Fruit fly (Drosophila melanogaster): ENCODE results near the gene CG14823.

Gene CG14823

DNA sequence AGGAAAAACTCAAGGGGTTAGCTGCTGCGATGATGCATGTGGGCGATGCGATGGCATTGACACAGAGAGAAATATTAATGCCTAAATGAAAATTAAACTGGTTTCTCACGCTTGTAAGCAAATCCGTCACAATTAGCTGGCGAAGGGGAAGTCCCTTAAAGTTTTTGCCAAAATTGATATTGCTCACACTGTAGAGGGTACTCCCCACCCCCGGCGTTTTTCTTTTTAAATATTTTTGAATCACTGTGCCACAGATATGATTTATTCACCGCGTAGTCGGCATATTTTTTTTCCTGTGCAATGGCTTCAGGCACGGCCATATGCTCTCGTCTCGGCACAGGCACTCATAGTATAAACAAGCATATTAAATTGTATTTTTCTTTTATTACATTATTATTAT is 21.2 kb downstream of the CG14823 start (continued):
- TF ChIP-seq row (GFP tag; IDR thresholded peaks at IDR 0.05) (peak; percentile 32; the same call in 1 of the 3 replicates), NfI (GFP tag; optimal IDR thresholded peaks at IDR 0.05) (no peak), E2f1 (GFP tag; IDR thresholded peaks at IDR 0.05) (0 out of 2 replicates have a peak, but pooled peaks have one; percentile 13), ash1 (GFP tag; optimal IDR thresholded peaks at IDR 0.05) (no peak), Ets65A (GFP tag) (peak; percentile 80), run (tag; optimal IDR thresholded peaks at IDR 0.05) (no peak), CG4617 (GFP tag; optimal IDR thresholded peaks at IDR 0.05; ENCODE audit: borderline replicate concordance) (no peak), cg (GFP tag; optimal IDR thresholded peaks at IDR 0.05) (no peak), jing (GFP tag; optimal IDR thresholded peaks at IDR 0.05) (no peak), H2.0 (GFP tag; IDR thresholded peaks at IDR 0.05) (peak; percentile 11; the same call in 1 of the 2 replicates), HmgD (GFP tag; optimal IDR thresholded peaks at IDR 0.05) (no peak), CG1529 (GFP tag; optimal IDR thresholded peaks at IDR 0.05) (no peak), lmd (GFP tag; IDR thresholded peaks at IDR 0.05) (peak; percentile 34; the same call in 1 of the 2 replicates), slp2 (GFP tag; optimal IDR thresholded peaks at IDR 0.05) (no peak), grau (tag; optimal IDR thresholded peaks at IDR 0.05) (no peak), gcm (GFP tag; optimal IDR thresholded peaks at IDR 0.05) (no peak), Trl (optimal IDR thresholded peaks at IDR 0.05) (no peak), Trl (GFP tag; optimal IDR thresholded peaks at IDR 0.05) (no peak), ato (GFP tag; IDR thresholded peaks at IDR 0.05; ENCODE audit: partially characterized antibody) (no peak), Deaf1 (tag; optimal IDR thresholded peaks at IDR 0.05) (no peak), HLHmδ (GFP tag; optimal IDR thresholded peaks at IDR 0.05) (no peak), slou (GFP tag; optimal IDR thresholded peaks at IDR 0.05) (no peak), Gug (GFP tag; IDR thresholded peaks at IDR 0.05) (no peak), phol (tag; optimal IDR thresholded peaks at IDR 0.05) (peak; percentile 33), CG6791 (GFP tag; IDR thresholded peaks at IDR 0.05; ENCODE audit: partially characterized antibody) (no peak)

DNA sequence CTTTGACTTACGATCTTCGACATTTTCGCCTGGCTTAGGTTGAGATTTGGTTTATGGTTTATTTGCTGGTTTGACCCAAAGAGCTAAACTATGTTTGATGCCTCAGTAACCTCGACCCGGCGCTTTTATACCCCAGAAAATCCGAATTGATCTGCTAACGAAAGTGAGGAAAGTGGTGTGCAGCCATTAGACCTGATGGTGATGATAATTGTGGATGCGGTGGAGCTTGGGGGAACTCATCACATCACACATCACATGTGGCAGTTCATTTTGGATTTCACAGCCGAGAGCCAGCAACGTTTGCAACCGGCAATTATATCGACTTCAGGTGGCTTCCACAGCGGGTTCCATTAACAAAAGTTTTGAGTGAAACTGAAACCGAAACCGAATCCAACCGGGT is 22.6 kb downstream of the CG14823 start, which contains the start of gene Cpr65Eb:
Gene Cpr65Eb (minus strand): TSS at position 101 of the 400 bp plus-strand sequence.
- TF ChIP-seq Blimp-1 (GFP tag; optimal IDR thresholded peaks at IDR 0.05) (peak; percentile 30), tio (GFP tag; optimal IDR thresholded peaks at IDR 0.05) (no peak), GATAe (GFP tag; conservative IDR thresholded peaks at IDR 0.05) (no peak), oc (tag; optimal IDR thresholded peaks at IDR 0.05) (no peak), Ets65A (GFP tag) (peak; percentile 5), org-1 (GFP tag; optimal IDR thresholded peaks at IDR 0.05) (no peak), CG1647 (GFP tag; optimal IDR thresholded peaks at IDR 0.05) (no peak), Oaz (GFP tag; IDR thresholded peaks at IDR 0.05) (0 out of 2 replicates have a peak, but pooled peaks have one; percentile 11), CG3407 (GFP tag; optimal IDR thresholded peaks at IDR 0.05) (no peak), H15 (GFP tag; IDR thresholded peaks at IDR 0.05) (no peak), nerfin-1 (tag; optimal IDR thresholded peaks at IDR 0.05) (no peak)

DNA sequence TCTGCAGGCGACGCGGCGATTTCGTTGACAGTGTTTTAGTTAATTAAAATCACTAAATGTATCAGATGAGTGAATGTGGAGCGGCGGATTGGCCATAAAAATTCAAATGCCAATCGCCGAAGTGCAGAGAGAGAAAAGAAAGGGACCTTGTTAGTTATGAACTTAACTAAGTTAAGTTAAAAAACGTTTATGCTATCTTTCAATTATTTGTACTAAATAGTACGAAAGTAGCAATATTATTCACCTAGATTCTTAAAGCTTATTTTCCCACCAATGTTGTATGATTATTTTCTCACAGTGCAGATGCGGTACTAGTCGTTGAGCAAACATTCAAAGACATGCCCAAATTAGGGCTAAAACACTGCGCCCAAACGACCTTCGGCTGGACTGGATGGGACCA is 24.6 kb downstream of the CG14823 start:
- TF ChIP-seq ac (GFP tag; optimal IDR thresholded peaks at IDR 0.05), result no peak
- no peak for TF ChIP-seq Hr78 (GFP tag; optimal IDR thresholded peaks at IDR 0.05)
- peak; percentile 54; the same call in 1 of the 2 replicates for TF ChIP-seq CG6272 (GFP tag; IDR thresholded peaks at IDR 0.05)
- peak; percentile 57; the same call in 2 of the 3 replicates for TF ChIP-seq CG14050 (GFP tag; IDR thresholded peaks at IDR 0.05)
- TF ChIP-seq CG14014 (GFP tag; IDR thresholded peaks at IDR 0.05), result peak; percentile 22; the same call in 1 of the 2 replicates
- peak in 1 of 2 experiments; percentile 73 for TF ChIP-seq Eip74EF (GFP tag; optimal IDR thresholded peaks at IDR 0.05)
- TF ChIP-seq zen2 (GFP tag; IDR thresholded peaks at IDR 0.05; ENCODE audit: partially characterized antibody), result no peak
- no peak for TF ChIP-seq HmgD (GFP tag; optimal IDR thresholded peaks at IDR 0.05)
- peak; percentile 57 for TF ChIP-seq esg (GFP tag; conservative IDR thresholded peaks at IDR 0.05)
- 0 out of 2 replicates have a peak, but pooled peaks have one; percentile 30 for TF ChIP-seq CG11085 (GFP tag; IDR thresholded peaks at IDR 0.05)
- TF ChIP-seq CG8359 (GFP tag; optimal IDR thresholded peaks at IDR 0.05; ENCODE audit: borderline replicate concordance), result peak; percentile 32
- no peak for TF ChIP-seq eyg (GFP tag; optimal IDR thresholded peaks at IDR 0.05)
- TF ChIP-seq fd64A (GFP tag; optimal IDR thresholded peaks at IDR 0.05), result no peak
- peak; percentile 81 for TF ChIP-seq CG2678 (tag; optimal IDR thresholded peaks at IDR 0.05)
- peak; percentile 78 for TF ChIP-seq CG11695 (GFP tag; IDR thresholded peaks at IDR 0.05)
- TF ChIP-seq Sin3A (optimal IDR thresholded peaks at IDR 0.05), result no peak

Measured in whole organism, embryonic.